Worm (Caenorhabditis elegans): Measurements from ENCODE around the gene C53D6.10.

The C53D6.10 gene

DNA sequence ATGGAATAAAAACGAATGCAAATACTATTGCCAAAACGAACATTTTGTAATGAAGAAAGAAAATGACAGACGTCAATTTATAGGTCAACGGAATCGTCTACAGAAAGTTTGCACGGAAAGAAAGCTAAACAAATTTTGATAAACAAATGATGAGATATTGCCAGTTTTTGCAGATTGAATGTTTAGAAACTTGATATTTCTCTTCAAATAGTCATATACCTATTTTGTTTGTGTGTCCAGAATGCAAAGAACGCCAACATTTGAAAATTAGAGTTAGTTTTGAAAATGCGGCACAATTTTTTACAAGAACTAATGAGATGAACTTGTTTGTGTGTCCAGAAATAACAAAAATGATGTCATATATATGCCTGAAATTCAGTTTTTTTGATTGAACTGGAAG lies 11.0 kb upstream of the C53D6.10 start, which contains the start of gene Y73F4A.1 (continued):
- no peak for TF ChIP-seq F55B11.4 (tag; optimal IDR thresholded peaks at IDR 0.05; ENCODE audit: borderline replicate concordance, insufficient read depth)
- no peak for TF ChIP-seq ceh-91 (GFP tag; IDR thresholded peaks at IDR 0.05)
- no peak for TF ChIP-seq cebp-2 (GFP tag; IDR thresholded peaks at IDR 0.05)
- TF ChIP-seq nhr-27 (tag; optimal IDR thresholded peaks at IDR 0.05) = no peak

DNA sequence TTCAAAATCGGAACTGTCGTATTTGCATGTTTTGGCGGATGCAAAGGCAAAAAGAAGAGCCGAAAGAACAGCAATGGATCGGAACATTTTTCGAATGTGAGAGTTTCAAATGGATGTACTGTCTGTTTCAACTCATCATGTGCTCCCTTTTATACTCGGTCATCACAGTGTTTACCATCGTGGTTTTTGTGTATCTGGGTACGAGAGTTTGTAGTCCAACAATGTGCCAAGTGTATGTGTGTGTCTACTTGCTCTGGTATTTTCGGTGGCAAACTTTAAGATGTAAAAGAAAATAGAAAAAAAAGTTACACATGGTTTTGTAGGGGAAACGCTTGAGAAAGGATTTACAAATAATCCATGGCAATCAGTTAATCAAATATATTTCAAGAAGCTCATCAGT lies 9.0 kb upstream of the C53D6.10 start, which contains the start of gene Y73F4A.2:
TSS of gene Y73F4A.2 (minus strand) at position 124 of the 400 bp plus-strand sequence.
- TF ChIP-seq zim-3 (tag; optimal IDR thresholded peaks at IDR 0.05) = no peak
- TF ChIP-seq lin-54 (GFP tag; optimal IDR thresholded peaks at IDR 0.05) = no peak
- no peak for TF ChIP-seq snpc-3.4 (tag; optimal IDR thresholded peaks at IDR 0.05)
- no peak for TF ChIP-seq ceh-79 (tag; optimal IDR thresholded peaks at IDR 0.05)
- no peak for TF ChIP-seq ztf-22 (GFP tag; optimal IDR thresholded peaks at IDR 0.05)

DNA sequence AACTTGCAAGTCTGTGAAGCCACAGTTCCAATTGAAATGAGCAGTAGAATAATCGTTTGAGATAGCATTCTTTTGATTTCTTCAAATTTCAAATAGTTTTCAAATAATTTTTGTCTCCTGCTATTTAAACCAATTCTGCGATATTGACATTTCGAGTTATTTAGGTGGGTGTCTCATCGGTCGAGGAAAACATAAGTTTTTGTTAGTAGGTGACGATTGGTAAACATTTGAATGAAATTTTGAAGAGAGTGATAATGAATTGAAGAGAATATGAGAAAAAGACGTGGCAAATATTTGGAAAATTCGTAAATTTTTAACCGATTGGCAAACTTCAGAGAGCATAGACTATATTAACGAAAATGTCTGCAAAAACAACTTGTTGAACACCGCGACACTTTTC lies 6.2 kb upstream of the C53D6.10 start, which contains the start of gene Y73F4A.3:
TSS of gene Y73F4A.3 (minus strand) at position 101 of the 400 bp plus-strand sequence.
- TF ChIP-seq tlf-1 (GFP tag; optimal IDR thresholded peaks at IDR 0.05) (no peak), nfya-1 (tag; optimal IDR thresholded peaks at IDR 0.05; ENCODE audit: borderline replicate concordance, insufficient read depth) (no peak), nhr-90 (tag; optimal IDR thresholded peaks at IDR 0.05) (no peak), ceh-79 (tag; optimal IDR thresholded peaks at IDR 0.05) (no peak), snpc-3.4 (tag; optimal IDR thresholded peaks at IDR 0.05) (no peak), F57A8.1 (GFP tag; optimal IDR thresholded peaks at IDR 0.05) (no peak), egl-44 (GFP tag; IDR thresholded peaks at IDR 0.05) (no peak), Y95B8A.8 (GFP tag; IDR thresholded peaks at IDR 0.05) (no peak), ztf-3 (GFP tag; optimal IDR thresholded peaks at IDR 0.05) (no peak), attf-5 (GFP tag; optimal IDR thresholded peaks at IDR 0.05) (no peak)

DNA sequence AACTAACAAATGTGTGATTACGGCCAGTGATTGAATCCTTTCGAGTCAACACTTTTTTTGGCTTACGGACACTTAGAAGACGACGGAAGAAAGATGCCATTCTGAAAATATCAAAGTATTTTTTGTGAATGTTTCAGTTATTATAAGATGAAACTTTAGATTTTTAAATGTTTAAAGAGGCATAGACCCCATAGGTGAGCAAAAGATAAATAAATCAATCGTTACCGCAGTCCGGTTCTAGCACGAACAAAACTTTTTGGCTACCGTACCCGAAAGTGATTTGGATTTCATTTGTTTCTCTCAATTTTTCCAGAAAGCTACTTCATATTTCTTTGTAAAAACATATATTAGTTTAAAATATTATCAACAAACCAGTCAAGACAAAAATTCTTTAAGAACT lies 2.8 kb upstream of the C53D6.10 start, which contains the start of gene C53D6.7:
TSS of gene C53D6.7 (minus strand) at position 101 of the 400 bp plus-strand sequence.
- TF ChIP-seq K12H6.12 (tag; optimal IDR thresholded peaks at IDR 0.05) = no peak
- no peak for TF ChIP-seq F10E7.11 (tag; optimal IDR thresholded peaks at IDR 0.05)
- no peak for TF ChIP-seq attf-5 (GFP tag; optimal IDR thresholded peaks at IDR 0.05)
- TF ChIP-seq F57A8.1 (GFP tag; optimal IDR thresholded peaks at IDR 0.05) = no peak
- no peak for TF ChIP-seq madf-8 (GFP tag; conservative IDR thresholded peaks at IDR 0.05)
- TF ChIP-seq pha-4 (tag; optimal IDR thresholded peaks at IDR 0.05) = no peak
- TF ChIP-seq F22D6.2 (tag; optimal IDR thresholded peaks at IDR 0.05) = no peak
- no peak for TF ChIP-seq mes-4 (tag; optimal IDR thresholded peaks at IDR 0.05)
- TF ChIP-seq B0035.1 (tag; optimal IDR thresholded peaks at IDR 0.05) = no peak
- no peak for TF ChIP-seq pbrm-1 (GFP tag; IDR thresholded peaks at IDR 0.05)

DNA sequence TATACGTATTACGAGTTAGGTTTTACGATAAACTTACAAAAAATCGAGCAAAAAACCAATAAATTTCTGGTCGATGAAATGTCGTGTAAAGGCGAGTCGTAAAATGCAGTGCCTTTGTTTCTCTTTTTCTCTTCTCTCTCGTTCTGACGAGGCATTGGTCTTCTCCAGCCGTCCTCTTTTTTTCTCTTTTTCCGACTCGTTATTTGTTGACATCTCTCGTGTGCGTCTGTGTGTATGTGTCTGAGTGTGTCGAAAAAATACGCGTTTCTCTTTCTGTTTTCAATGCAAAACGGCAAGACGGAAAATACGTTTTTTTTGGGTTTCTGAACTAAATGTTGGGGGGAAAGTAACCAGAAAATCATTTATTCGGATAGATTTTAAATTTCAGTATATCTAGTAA lies 1.7 kb downstream of the C53D6.10 start, which contains the start of gene C53D6.6:
TSS of gene C53D6.6 (minus strand) at position 118 of the 400 bp plus-strand sequence.
- TF ChIP-seq hmg-1.2 (GFP tag; IDR thresholded peaks at IDR 0.05) (no peak), mxl-1 (tag; optimal IDR thresholded peaks at IDR 0.05) (no peak), snpc-1.3 (tag; optimal IDR thresholded peaks at IDR 0.05; ENCODE audit: insufficient read depth) (no peak), nfya-1 (tag; optimal IDR thresholded peaks at IDR 0.05; ENCODE audit: borderline replicate concordance, insufficient read depth) (no peak), let-526 (GFP tag; IDR thresholded peaks at IDR 0.05) (no peak), F55B11.4 (tag; optimal IDR thresholded peaks at IDR 0.05; ENCODE audit: borderline replicate concordance, insufficient read depth) (no peak), nfya-2 (GFP tag; IDR thresholded peaks at IDR 0.05) (no peak), aptf-2 (GFP tag; conservative IDR thresholded peaks at IDR 0.05) (no peak), ztf-3 (GFP tag; optimal IDR thresholded peaks at IDR 0.05) (no peak), Y56A3A.18 (GFP tag; IDR thresholded peaks at IDR 0.05) (no peak), lin-26 (GFP tag; IDR thresholded peaks at IDR 0.05) (no peak), lin-35 (GFP tag; optimal IDR thresholded peaks at IDR 0.05) (no peak), repo-1 (tag; optimal IDR thresholded peaks at IDR 0.05) (no peak), hrde-1 (tag; optimal IDR thresholded peaks at IDR 0.05; ENCODE audit: borderline replicate concordance) (no peak), tbx-9 (tag; optimal IDR thresholded peaks at IDR 0.05; ENCODE audit: borderline replicate concordance) (no peak)

All from whole organism, young adult.